Fruit fly (Drosophila melanogaster): Measurements from ENCODE around the gene CG14257.

The CG14257 gene

DNA sequence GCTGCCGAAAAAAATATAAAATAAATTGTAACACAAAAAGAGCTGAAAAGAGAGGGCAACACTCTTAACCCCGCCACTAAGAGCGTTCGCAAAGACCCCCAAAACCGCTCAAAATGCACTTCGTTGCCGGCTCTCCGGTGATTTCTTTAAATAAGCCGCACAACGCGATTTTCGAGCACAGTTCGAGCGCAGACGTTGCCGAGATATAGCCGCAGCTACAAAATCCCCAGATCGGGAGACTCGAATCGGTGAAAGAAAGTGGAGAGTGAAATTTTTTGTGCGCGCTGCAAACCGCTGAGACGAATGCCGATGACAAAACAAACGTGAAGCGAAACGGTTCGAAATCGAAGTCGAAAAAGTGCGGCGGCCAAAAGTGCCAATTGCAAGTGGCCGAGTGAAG, at the start of gene CG14257:
Gene CG14257, plus strand, starts transcription at position 177 of the 400 bp plus-strand sequence.
- TF ChIP-seq Blimp-1 (GFP tag; optimal IDR thresholded peaks at IDR 0.05) = peak; percentile 57
- peak; percentile 73; the same call in 2 of the 3 replicates for TF ChIP-seq z (GFP tag; IDR thresholded peaks at IDR 0.05)
- TF ChIP-seq CG3163 (GFP tag; optimal IDR thresholded peaks at IDR 0.05) = peak; percentile 86
- TF ChIP-seq Trl (optimal IDR thresholded peaks at IDR 0.05) = peak in 1 of 2 experiments; percentile 49
- no peak for TF ChIP-seq Trl (GFP tag; optimal IDR thresholded peaks at IDR 0.05)
- no peak for TF ChIP-seq mld (GFP tag; IDR thresholded peaks at IDR 0.05; ENCODE audit: partially characterized antibody)
- TF ChIP-seq disco-r (GFP tag; optimal IDR thresholded peaks at IDR 0.05) = no peak
- TF ChIP-seq sens (GFP tag) = peak; percentile 44

DNA sequence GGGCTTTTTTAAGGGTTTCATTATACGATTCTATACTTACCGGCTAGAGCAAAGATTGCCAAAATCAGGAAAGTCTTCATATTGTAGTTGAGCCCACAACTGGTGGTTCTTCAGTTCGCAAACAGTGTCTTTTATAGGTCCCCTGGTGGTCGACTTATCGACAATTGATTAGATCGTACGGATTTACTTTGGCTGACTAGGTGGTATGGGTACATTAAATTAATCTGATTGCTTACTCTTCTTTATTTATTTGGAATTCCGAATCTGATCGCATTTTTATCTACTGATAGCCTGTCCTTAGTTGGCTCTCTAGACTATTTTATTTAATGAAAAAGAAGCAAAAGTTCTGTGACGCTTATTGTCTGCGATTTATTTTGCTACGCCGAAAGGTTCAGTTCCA, 49.7 kb upstream of the CG14257 start, which contains the start of gene CG6271:
Gene CG6271, minus strand, starts transcription at position 101 of the 400 bp plus-strand sequence.
- no peak for TF ChIP-seq oc (tag; optimal IDR thresholded peaks at IDR 0.05)
- TF ChIP-seq CG30020 (tag; optimal IDR thresholded peaks at IDR 0.05) = no peak
- no peak for TF ChIP-seq onecut (GFP tag; IDR thresholded peaks at IDR 0.05)
- TF ChIP-seq unc-4 (GFP tag; IDR thresholded peaks at IDR 0.05; ENCODE audit: partially characterized antibody) = no peak
- TF ChIP-seq exex (tag; optimal IDR thresholded peaks at IDR 0.05) = no peak
- TF ChIP-seq CG9727 (GFP tag; optimal IDR thresholded peaks at IDR 0.05) = no peak
- no peak for TF ChIP-seq Tbp (GFP tag; optimal IDR thresholded peaks at IDR 0.05)
- TF ChIP-seq D19A (tag; optimal IDR thresholded peaks at IDR 0.05) = no peak
- TF ChIP-seq Side (GFP tag; optimal IDR thresholded peaks at IDR 0.05) = no peak
- TF ChIP-seq CG12236 (GFP tag; optimal IDR thresholded peaks at IDR 0.05) = no peak
- TF ChIP-seq CG11696 (GFP tag; IDR thresholded peaks at IDR 0.05) = no peak

DNA sequence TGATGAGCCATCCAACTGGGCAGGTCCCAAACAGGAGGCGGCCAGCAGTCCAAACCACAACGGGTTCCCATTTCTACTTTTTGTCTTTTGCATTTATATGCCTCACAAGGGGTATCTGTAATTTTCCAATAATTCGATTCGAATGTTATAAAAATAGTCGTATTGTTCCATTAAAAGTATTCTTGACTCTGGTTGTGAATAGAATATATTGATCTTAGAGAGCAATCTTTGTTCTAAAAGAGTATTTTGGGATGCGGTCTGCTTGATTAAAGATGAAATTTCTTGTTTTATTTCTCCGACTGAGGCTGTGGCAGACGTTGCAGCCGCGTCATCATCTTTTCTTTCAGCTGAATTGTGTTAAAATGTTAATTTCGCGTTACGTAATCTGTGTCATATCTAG, 41.7 kb upstream of the CG14257 start:
- no peak for TF ChIP-seq CTCF (GFP tag; optimal IDR thresholded peaks at IDR 0.05)
- no peak for TF ChIP-seq CG6254 (GFP tag; optimal IDR thresholded peaks at IDR 0.05)
- TF ChIP-seq Fer3 (tag; optimal IDR thresholded peaks at IDR 0.05) = no peak
- no peak for TF ChIP-seq trem (tag; optimal IDR thresholded peaks at IDR 0.05)
- no peak for TF ChIP-seq CG11093 (GFP tag; IDR thresholded peaks at IDR 0.05)
- TF ChIP-seq unpg (GFP tag; optimal IDR thresholded peaks at IDR 0.05) = no peak
- no peak for TF ChIP-seq CG15269 (tag; optimal IDR thresholded peaks at IDR 0.05)
- TF ChIP-seq CG2129 (GFP tag; IDR thresholded peaks at IDR 0.05; ENCODE audit: partially characterized antibody) = no peak
- TF ChIP-seq E2f1 (GFP tag; IDR thresholded peaks at IDR 0.05) = no peak
- no peak for TF ChIP-seq CG31388 (GFP tag; optimal IDR thresholded peaks at IDR 0.05)
- no peak for TF ChIP-seq CG17359 (tag; optimal IDR thresholded peaks at IDR 0.05)

DNA sequence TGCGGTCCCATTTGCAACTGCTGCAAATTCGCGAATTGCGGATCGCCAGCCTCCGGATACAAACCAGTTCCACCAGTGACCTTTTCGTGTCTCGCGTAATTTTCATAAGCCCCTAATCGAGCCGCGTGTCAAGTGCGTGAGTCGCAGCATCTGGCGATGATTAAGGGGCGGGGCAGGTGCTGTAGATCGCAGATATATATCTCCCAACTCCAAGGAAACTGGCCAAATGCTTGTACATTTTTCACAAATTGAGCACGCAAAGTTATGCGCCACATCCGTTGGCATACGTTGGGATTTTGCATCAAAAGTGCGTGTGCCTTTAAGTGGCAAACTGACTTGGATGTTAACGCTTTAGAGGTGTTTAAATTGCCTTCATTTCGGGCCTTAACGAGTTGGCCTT, 35.6 kb upstream of the CG14257 start:
- TF ChIP-seq Doc2 (GFP tag; IDR thresholded peaks at IDR 0.05) (no peak), lmd (GFP tag; IDR thresholded peaks at IDR 0.05) (no peak), Ets65A (GFP tag) (peak; percentile 35), Nf-YA (GFP tag; IDR thresholded peaks at IDR 0.05) (no peak), TFAM (GFP tag; optimal IDR thresholded peaks at IDR 0.05) (no peak), emc (GFP tag; optimal IDR thresholded peaks at IDR 0.05) (no peak), hb (GFP tag; IDR thresholded peaks at IDR 0.05; ENCODE audit: partially characterized antibody) (no peak)

Measured in whole organism, embryonic.